Worm (Caenorhabditis elegans): ENCODE results near the gene cpt-6.

Gene cpt-6

DNA sequence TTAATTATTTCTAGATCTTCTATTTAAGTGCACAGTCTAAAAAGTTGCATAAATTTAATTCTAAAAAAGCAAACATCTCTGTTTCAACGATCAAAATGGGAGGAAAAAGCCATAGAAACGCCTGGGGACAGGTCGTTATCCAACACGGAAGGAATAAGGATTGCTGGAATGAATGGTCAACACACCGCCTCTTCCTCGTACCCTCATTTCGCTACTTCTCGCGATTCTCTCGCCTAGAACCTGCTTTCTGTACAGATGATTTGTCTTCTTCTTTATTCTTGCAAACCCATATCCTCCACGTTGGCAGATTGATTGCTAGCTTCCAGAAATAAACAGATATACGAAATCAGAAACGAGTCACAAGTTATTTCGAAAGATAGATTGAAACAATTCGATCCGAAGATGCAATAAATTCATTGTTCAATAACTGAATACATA, 21.2 kb upstream of the cpt-6 start, which contains the start of gene dpy-11 (continued):
- TF ChIP-seq lsy-27 (tag; optimal IDR thresholded peaks at IDR 0.05; ENCODE audit: borderline replicate concordance, insufficient read depth): no peak
- peak; percentile 64 for TF ChIP-seq tlf-1 (GFP tag; optimal IDR thresholded peaks at IDR 0.05)
- TF ChIP-seq dox-1 (GFP tag; IDR thresholded peaks at IDR 0.05): peak; percentile 58
- peak; percentile 55 for TF ChIP-seq atf-7 (tag; optimal IDR thresholded peaks at IDR 0.05)
- peak; percentile 51 for TF ChIP-seq tbp1 (GFP tag; optimal IDR thresholded peaks at IDR 0.05)
- TF ChIP-seq T07F8.4 (tag; optimal IDR thresholded peaks at IDR 0.05): no peak
- no peak for TF ChIP-seq ztf-6 (GFP tag; IDR thresholded peaks at IDR 0.05)
- no peak; the same call in 1 of the 2 replicates for TF ChIP-seq attf-6 (GFP tag; IDR thresholded peaks at IDR 0.05)
- TF ChIP-seq athp-1 (tag; optimal IDR thresholded peaks at IDR 0.05): peak; percentile 32
- TF ChIP-seq egl-44 (GFP tag; IDR thresholded peaks at IDR 0.05): peak; percentile 25; the same call in 1 of the 2 replicates
- TF ChIP-seq mel-28 (tag; optimal IDR thresholded peaks at IDR 0.05; ENCODE audit: borderline replicate concordance): no peak
- TF ChIP-seq madf-6 (GFP tag; IDR thresholded peaks at IDR 0.05): peak; percentile 61
- peak; percentile 92 for TF ChIP-seq B0336.3 (GFP tag; IDR thresholded peaks at IDR 0.05)
- TF ChIP-seq lir-1 (GFP tag; conservative IDR thresholded peaks at IDR 0.05): no peak
- TF ChIP-seq efl-1 (GFP tag; optimal IDR thresholded peaks at IDR 0.05): no peak
- TF ChIP-seq hlh-26 (GFP tag; conservative IDR thresholded peaks at IDR 0.05): no peak
- no peak for TF ChIP-seq Y79H2A.3 (GFP tag; conservative IDR thresholded peaks at IDR 0.05)
- TF ChIP-seq ceh-100 (GFP tag; IDR thresholded peaks at IDR 0.05): no peak
- TF ChIP-seq dpff-1 (tag; optimal IDR thresholded peaks at IDR 0.05): peak; percentile 21
- TF ChIP-seq lin-54 (GFP tag; optimal IDR thresholded peaks at IDR 0.05): peak; percentile 28
- TF ChIP-seq let-607 (tag; optimal IDR thresholded peaks at IDR 0.05): peak in 1 of 2 experiments; percentile 1
- no peak for TF ChIP-seq T26A5.8 (tag; optimal IDR thresholded peaks at IDR 0.05)
- no peak for TF ChIP-seq xnd-1 (tag; optimal IDR thresholded peaks at IDR 0.05)
- TF ChIP-seq rcor-1 (GFP tag; IDR thresholded peaks at IDR 0.05): no peak
- no peak for TF ChIP-seq snpc-1.1 (tag; optimal IDR thresholded peaks at IDR 0.05; ENCODE audit: insufficient read depth)
- peak; percentile 93 for TF ChIP-seq repo-1 (tag; optimal IDR thresholded peaks at IDR 0.05)
- TF ChIP-seq F39B2.1 (GFP tag; IDR thresholded peaks at IDR 0.05): 0 out of 2 replicates have a peak, but pooled peaks have one; percentile 53
- no peak for TF ChIP-seq egl-18 (GFP tag; IDR thresholded peaks at IDR 0.05)
- TF ChIP-seq ekl-4 (GFP tag; IDR thresholded peaks at IDR 0.05): peak; percentile 65
- peak; percentile 22; the same call in 1 of the 2 replicates for TF ChIP-seq nfyb-1 (GFP tag; IDR thresholded peaks at IDR 0.05)
- TF ChIP-seq Y67H2A.10 (GFP tag; conservative IDR thresholded peaks at IDR 0.05): no peak
- TF ChIP-seq snpc-4 (GFP tag; optimal IDR thresholded peaks at IDR 0.05): peak; percentile 21
- TF ChIP-seq snpc-4 (tag; optimal IDR thresholded peaks at IDR 0.05): peak in 2 of 4 experiments; percentile 9 to 26
- TF ChIP-seq madf-3 (GFP tag; IDR thresholded peaks at IDR 0.05): peak; percentile 80
- TF ChIP-seq mes-4 (tag; optimal IDR thresholded peaks at IDR 0.05): no peak
- 0 out of 2 replicates have a peak, but pooled peaks have one; percentile 59 for TF ChIP-seq pbrm-1 (GFP tag; IDR thresholded peaks at IDR 0.05)
- TF ChIP-seq lag-1 (GFP tag; IDR thresholded peaks at IDR 0.05): no peak
- peak; percentile 35 for TF ChIP-seq chd-7 (tag; optimal IDR thresholded peaks at IDR 0.05)
- no peak for TF ChIP-seq zfh-2 (GFP tag; conservative IDR thresholded peaks at IDR 0.05)
- TF ChIP-seq ztf-22 (GFP tag; optimal IDR thresholded peaks at IDR 0.05): peak; percentile 19
- TF ChIP-seq unc-130 (GFP tag; optimal IDR thresholded peaks at IDR 0.05): peak; percentile 47
- peak; percentile 58; the same call in 1 of the 2 replicates for TF ChIP-seq K11D2.4 (GFP tag; IDR thresholded peaks at IDR 0.05)
- TF ChIP-seq gei-17 (GFP tag; optimal IDR thresholded peaks at IDR 0.05): peak; percentile 25
- no peak for TF ChIP-seq egrh-3 (GFP tag; IDR thresholded peaks at IDR 0.05)
- TF ChIP-seq nfya-1 (tag; optimal IDR thresholded peaks at IDR 0.05; ENCODE audit: borderline replicate concordance, insufficient read depth): no peak
